ENCODE assay signal across 1 fruit fly cellular context in the genomic region with DNA sequence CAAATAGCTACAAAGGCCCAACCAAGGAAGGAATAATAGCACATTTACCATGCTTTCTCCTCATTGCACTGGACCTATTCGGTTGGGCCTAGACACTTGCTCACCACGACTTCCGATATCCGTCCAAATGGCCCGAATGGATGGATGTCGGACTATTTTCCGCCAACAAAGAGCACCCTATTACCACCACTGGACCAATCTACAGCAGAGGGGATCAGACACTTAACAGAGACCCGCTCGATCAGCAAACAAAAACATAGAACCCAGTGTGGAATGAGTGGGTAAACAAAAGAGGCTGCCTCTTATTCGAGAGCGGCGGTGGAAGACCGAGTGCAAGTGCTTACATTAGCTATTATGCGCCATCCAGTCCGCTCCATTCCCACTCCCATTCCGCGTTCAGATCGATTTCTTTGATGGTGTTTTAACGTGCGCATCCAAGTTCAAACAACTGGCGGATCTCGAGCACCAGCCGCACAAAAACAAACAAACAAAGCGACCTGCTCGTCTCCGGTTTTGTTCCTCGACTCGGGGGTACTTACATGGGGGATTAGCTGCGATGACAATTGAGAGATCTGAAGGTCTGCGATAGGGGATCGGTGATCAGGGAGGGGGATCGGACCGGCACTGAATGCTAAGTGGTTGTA.
TF ChIP-seq lines count a peak whose summit lies in the region.

No protein-coding gene starts in this region.

TF ChIP-seq in whole organism, embryonic, 481 proteins besides CTCF, POLR2A, EP300 and RAD21 (continued from another document):
- TF ChIP-seq Chrac-16 (GFP tag; optimal IDR thresholded peaks at IDR 0.05; lab: Kevin White, UChicago) (no peak), TFAM (GFP tag; optimal IDR thresholded peaks at IDR 0.05; lab: Kevin White, UChicago) (no peak), gcm (GFP tag; optimal IDR thresholded peaks at IDR 0.05; lab: Kevin White, UChicago) (peak; percentile 4), Bteb2 (GFP tag; optimal IDR thresholded peaks at IDR 0.05; lab: Kevin White, UChicago) (no peak), p53 (GFP tag; optimal IDR thresholded peaks at IDR 0.05; lab: Kevin White, UChicago) (no peak), scrt (GFP tag; optimal IDR thresholded peaks at IDR 0.05; lab: Kevin White, UChicago) (no peak), CG2120 (GFP tag; optimal IDR thresholded peaks at IDR 0.05; lab: Kevin White, UChicago) (no peak), Max (GFP tag; optimal IDR thresholded peaks at IDR 0.05; lab: Kevin White, UChicago) (no peak), toy (GFP tag; IDR thresholded peaks at IDR 0.05; lab: Robert Waterston, UW) (no peak), CG5245 (GFP tag; optimal IDR thresholded peaks at IDR 0.05; lab: Kevin White, UChicago) (no peak), Bdp1 (GFP tag; optimal IDR thresholded peaks at IDR 0.05; lab: Kevin White, UChicago) (no peak), Pdp1 (GFP tag; optimal IDR thresholded peaks at IDR 0.05; lab: Kevin White, UChicago) (peak in 1 of 2 experiments; percentile 13), CG6272 (GFP tag; IDR thresholded peaks at IDR 0.05; lab: Robert Waterston, UW) (no peak), tap (tag; optimal IDR thresholded peaks at IDR 0.05; lab: Kevin White, UChicago) (no peak), CG17385 (GFP tag; optimal IDR thresholded peaks at IDR 0.05; lab: Kevin White, UChicago) (no peak), fd64A (GFP tag; optimal IDR thresholded peaks at IDR 0.05; lab: Kevin White, UChicago) (peak; percentile 28), CG18476 (GFP tag; optimal IDR thresholded peaks at IDR 0.05; lab: Kevin White, UChicago) (no peak), ranshi (GFP tag; IDR thresholded peaks at IDR 0.05; lab: Robert Waterston, UW) (no peak), CG33557 (GFP tag; optimal IDR thresholded peaks at IDR 0.05; lab: Kevin White, UChicago) (no peak), dpn (GFP tag; optimal IDR thresholded peaks at IDR 0.05; lab: Kevin White, UChicago) (no peak), HHEX (GFP tag; optimal IDR thresholded peaks at IDR 0.05; lab: Kevin White, UChicago) (no peak), BEAF-32 (GFP tag; optimal IDR thresholded peaks at IDR 0.05; lab: Kevin White, UChicago) (no peak), CG12391 (tag; optimal IDR thresholded peaks at IDR 0.05; lab: Kevin White, UChicago) (no peak), HLH54F (GFP tag; optimal IDR thresholded peaks at IDR 0.05; lab: Kevin White, UChicago) (no peak), CG2199 (GFP tag; IDR thresholded peaks at IDR 0.05; lab: Robert Waterston, UW) (no peak), lola (GFP tag; optimal IDR thresholded peaks at IDR 0.05; lab: Kevin White, UChicago) (peak in 1 of 3 experiments; percentile 2), Gug (GFP tag; IDR thresholded peaks at IDR 0.05; lab: Robert Waterston, UW) (no peak), Six4 (GFP tag; optimal IDR thresholded peaks at IDR 0.05; lab: Kevin White, UChicago) (no peak), ac (GFP tag; optimal IDR thresholded peaks at IDR 0.05; lab: Kevin White, UChicago) (no peak), CG3163 (GFP tag; optimal IDR thresholded peaks at IDR 0.05; lab: Kevin White, UChicago) (no peak), CG16863 (GFP tag; optimal IDR thresholded peaks at IDR 0.05; lab: Kevin White, UChicago) (no peak), CG14667 (GFP tag; IDR thresholded peaks at IDR 0.05; lab: Robert Waterston, UW) (no peak), HmgD (GFP tag; optimal IDR thresholded peaks at IDR 0.05; lab: Kevin White, UChicago) (no peak), luna (GFP tag; optimal IDR thresholded peaks at IDR 0.05; lab: Kevin White, UChicago) (no peak), CG2712 (tag; optimal IDR thresholded peaks at IDR 0.05; lab: Kevin White, UChicago) (no peak), Neu2 (GFP tag; optimal IDR thresholded peaks at IDR 0.05; lab: Kevin White, UChicago; ENCODE audit: borderline replicate concordance) (no peak), Hmr (GFP tag; optimal IDR thresholded peaks at IDR 0.05; lab: Kevin White, UChicago) (no peak), D19B (GFP tag; optimal IDR thresholded peaks at IDR 0.05; lab: Kevin White, UChicago) (no peak), CG2678 (tag; optimal IDR thresholded peaks at IDR 0.05; lab: Kevin White, UChicago) (peak; percentile 15), Opbp (GFP tag; IDR thresholded peaks at IDR 0.05; lab: Robert Waterston, UW; ENCODE audit: partially characterized antibody) (no peak), yki (optimal IDR thresholded peaks at IDR 0.05; lab: Kevin White, UChicago) (no peak), Sry-δ (GFP tag; optimal IDR thresholded peaks at IDR 0.05; lab: Kevin White, UChicago) (peak; percentile 39), CG13775 (GFP tag; optimal IDR thresholded peaks at IDR 0.05; lab: Kevin White, UChicago) (no peak), CG10274 (GFP tag; optimal IDR thresholded peaks at IDR 0.05; lab: Kevin White, UChicago) (no peak), CrebB (tag; optimal IDR thresholded peaks at IDR 0.05; lab: Kevin White, UChicago) (no peak), MESR4 (GFP tag; optimal IDR thresholded peaks at IDR 0.05; lab: Kevin White, UChicago) (no peak), gsb-n (tag; optimal IDR thresholded peaks at IDR 0.05; lab: Kevin White, UChicago) (peak; percentile 48)
TF ChIP-seq in whole organism, embryonic: peak in this region for 43.
